Worm (Caenorhabditis elegans) whole organism, L1 larva: ENCODE measurements around the gene C39B5.14.

Experiments used
- C34B4.2 ChIP-seq: sonication (generic microtip); optimal IDR thresholded peaks from 2 replicates; lab custom pipeline; 2017; ENCODE audit warnings: mild to moderate bottlenecking, missing genetic modification characterization, missing compliant biosample characterization
- ama-1 ChIP-seq: fragments of 150-350 bp; optimal IDR thresholded peaks from 2 replicates; lab custom pipeline; 2014
- ceh-8 ChIP-seq: fragments of 200-800 bp; sonication (Bioruptor generic); optimal IDR thresholded peaks from 2 replicates; lab custom pipeline; 2018; ENCODE audit warnings: mild to moderate bottlenecking, missing genetic modification characterization, moderate library complexity, missing compliant biosample characterization
- ceh-82 ChIP-seq, 3 experiments: fragments of 150-350 bp in 1 of 3; sonication (generic microtip) in 2 of 3; optimal IDR thresholded peaks; 2 replicates each; lab custom pipeline; 2014 to 2017; ENCODE audit warnings: missing biosample characterization in 3 of 3, missing genetic modification characterization in 3 of 3
- ceh-88 ChIP-seq: fragments of 200-800 bp; sonication (Bioruptor generic); IDR thresholded peaks from 2 replicates; pipeline ENCODE4 v1.3.6; 2022; ENCODE audit warnings: missing genetic modification characterization, missing compliant biosample characterization
- ceh-90 ChIP-seq: sonication (generic microtip); optimal IDR thresholded peaks from 2 replicates; lab custom pipeline; 2016; ENCODE audit warnings: missing genetic modification characterization, missing compliant biosample characterization
- efl-1 ChIP-seq, 4 experiments: fragments of 150-350 bp; optimal IDR thresholded peaks in 3 of 4; peaks in 1 of 4; 1 replicate in 1 of 4; 2 replicates in 3 of 4; lab custom pipeline; 2014; ENCODE audit warnings: missing biosample characterization in 2 of 4, missing genetic modification characterization in 2 of 4, missing genetic modification reagents in 2 of 4
- efl-3 ChIP-seq: fragments of 200-800 bp; sonication (Bioruptor generic); optimal IDR thresholded peaks from 2 replicates; lab custom pipeline; 2018; ENCODE audit warnings: mild to moderate bottlenecking, missing genetic modification characterization, missing compliant biosample characterization
- egl-27 ChIP-seq, 2 experiments: fragments of 150-350 bp in 1 of 2; sonication (generic microtip); optimal IDR thresholded peaks; 3 replicates each; lab custom pipeline; 2017 to 2018; ENCODE audit warnings: missing biosample characterization in 2 of 2, missing genetic modification characterization in 2 of 2, missing genetic modification reagents in 2 of 2
- elt-3 ChIP-seq, 6 experiments: fragments of 150-350 bp in 1 of 6; sonication (generic microtip); optimal IDR thresholded peaks; 2 replicates each; lab custom pipeline; 2017 to 2018; ENCODE audit warnings: missing biosample characterization in 6 of 6, missing genetic modification characterization in 6 of 6, inconsistent platforms in 1 of 6
- fkh-10 ChIP-seq: sonication (generic microtip); optimal IDR thresholded peaks from 2 replicates; lab custom pipeline; 2017; ENCODE audit warnings: missing biosample characterization, missing genetic modification reagents, missing genetic modification characterization
- fos-1 ChIP-seq: fragments of 150-350 bp; optimal IDR thresholded peaks from 2 replicates; lab custom pipeline; 2014; ENCODE audit warnings: missing biosample characterization, missing genetic modification characterization
- isw-1 ChIP-seq: fragments of 200-800 bp; sonication (Bioruptor generic); IDR thresholded peaks from 2 replicates; pipeline ENCODE4 v1.3.6; 2022; ENCODE audit warnings: missing genetic modification characterization, missing compliant biosample characterization
- jun-1 ChIP-seq: fragments of 150-350 bp; optimal IDR thresholded peaks from 2 replicates; lab custom pipeline; 2014; ENCODE audit warnings: missing biosample characterization, missing genetic modification reagents, missing genetic modification characterization
- nhr-11 ChIP-seq: fragments of 150-350 bp; optimal IDR thresholded peaks from 2 replicates; lab custom pipeline; 2014; ENCODE audit warnings: missing biosample characterization, missing genetic modification characterization
- nhr-12 ChIP-seq: sonication (generic microtip); optimal IDR thresholded peaks from 2 replicates; lab custom pipeline; 2017; ENCODE audit warnings: missing biosample characterization, missing genetic modification characterization
- nhr-76 ChIP-seq: sonication (generic microtip); optimal IDR thresholded peaks from 2 replicates; lab custom pipeline; 2017; ENCODE audit warnings: missing biosample characterization, missing genetic modification characterization
- nhr-85 ChIP-seq: sonication (generic microtip); peaks from one replicate; lab custom pipeline; 2016; ENCODE audit warnings: missing genetic modification characterization, inconsistent platforms, missing compliant biosample characterization
- pax-3 ChIP-seq: fragments of 200-800 bp; sonication (Bioruptor generic); optimal IDR thresholded peaks from 2 replicates; lab custom pipeline; 2018; ENCODE audit warnings: mild to moderate bottlenecking, missing genetic modification characterization, moderate library complexity, missing compliant biosample characterization
- snpc-4 ChIP-seq: fragments of 150-350 bp; optimal IDR thresholded peaks from 2 replicates; lab custom pipeline; 2014; ENCODE audit warnings: missing biosample characterization, missing genetic modification characterization
- sup-37 ChIP-seq: fragments of 200-800 bp; sonication (Bioruptor generic); optimal IDR thresholded peaks from 2 replicates; lab custom pipeline; 2018; ENCODE audit warnings: mild to moderate bottlenecking, missing genetic modification characterization, missing compliant biosample characterization
- tlp-1 ChIP-seq: fragments of 150-350 bp; optimal IDR thresholded peaks from 2 replicates; lab custom pipeline; 2014; ENCODE audit warnings: missing biosample characterization, missing genetic modification characterization
- unc-130 ChIP-seq: fragments of 150-350 bp; optimal IDR thresholded peaks from 2 replicates; lab custom pipeline; 2017; ENCODE audit warnings: missing biosample characterization, missing genetic modification characterization, inconsistent platforms
- zag-1 ChIP-seq: fragments of 150-350 bp; optimal IDR thresholded peaks from 2 replicates; lab custom pipeline; 2014; ENCODE audit warnings: missing biosample characterization, missing genetic modification characterization
- zip-4 ChIP-seq: fragments of 200-800 bp; sonication (Bioruptor generic); optimal IDR thresholded peaks from 2 replicates; lab custom pipeline; 2018; ENCODE audit warnings: mild to moderate bottlenecking, missing genetic modification characterization, moderate library complexity, missing compliant biosample characterization
- ztf-11 ChIP-seq, 2 experiments: sonication (generic microtip); optimal IDR thresholded peaks; 2 replicates each; lab custom pipeline; 2016 to 2017; ENCODE audit warnings: missing genetic modification characterization in 2 of 2, missing biosample characterization in 1 of 2, missing compliant biosample characterization in 1 of 2

The C39B5.14 gene

DNA sequence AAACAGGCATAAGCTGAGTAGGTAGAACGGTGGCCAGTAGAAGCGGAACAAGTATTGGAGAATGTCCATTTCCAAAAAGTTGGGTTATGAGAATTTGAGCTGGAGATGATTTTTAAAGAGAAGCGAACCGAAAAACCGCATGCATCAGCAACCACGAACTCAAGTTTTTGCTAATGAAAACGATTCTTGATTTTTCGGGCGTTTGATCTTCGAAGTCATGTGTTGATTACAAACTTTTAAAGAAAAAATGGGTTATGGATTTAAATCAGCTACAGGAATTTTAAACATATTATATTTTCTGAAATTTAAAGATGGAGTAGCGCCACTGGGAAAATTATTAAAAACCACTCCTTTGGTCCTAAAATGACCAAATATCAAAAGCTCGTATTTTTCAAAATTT, 12.7 kb downstream of the C39B5.14 start, which contains the start of gene srd-65:
srd-65 (minus strand) TSS at position 101 of the 400 bp plus-strand sequence.
- TF ChIP-seq nhr-85 (tag; lab: Kevin White, UChicago) (peak; percentile 27), sup-37 (GFP tag; lab: Kevin White, UChicago) (no peak)

DNA sequence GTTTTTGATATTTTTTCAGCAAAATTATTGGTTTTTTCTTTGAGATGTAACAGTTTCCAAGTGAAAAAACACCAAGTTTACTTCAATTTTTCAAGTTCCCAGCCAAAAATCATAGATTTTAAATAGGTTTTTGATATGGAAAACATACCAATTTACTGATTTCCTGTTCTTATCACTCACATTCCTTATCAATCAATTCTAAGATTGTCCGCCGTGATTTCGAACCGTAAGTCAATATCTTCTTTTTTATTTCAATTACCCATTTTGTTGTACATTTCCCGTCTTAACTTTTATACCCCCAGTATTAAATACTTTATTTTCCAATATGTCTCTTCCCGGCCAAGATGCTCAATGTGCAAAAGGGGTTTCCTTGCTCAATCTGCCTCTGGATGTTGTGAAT, 13.3 kb downstream of the C39B5.14 start, which contains the start of gene fbxa-38:
fbxa-38 (plus strand) TSS at position 195 of the 400 bp plus-strand sequence.
- no peak for TF ChIP-seq ceh-82 (tag; optimal IDR thresholded peaks at IDR 0.05; lab: Kevin White, UChicago)
- no peak for TF ChIP-seq ztf-11 (tag; optimal IDR thresholded peaks at IDR 0.05; lab: Kevin White, UChicago)
- no peak for TF ChIP-seq zag-1 (tag; lab: Kevin White, UChicago)
- peak in 4 of 6 experiments; percentile 24 to 88 (median 84) for TF ChIP-seq elt-3 (tag; optimal IDR thresholded peaks at IDR 0.05; lab: Kevin White, UChicago)
- no peak for TF ChIP-seq jun-1 (tag; lab: Kevin White, UChicago)

DNA sequence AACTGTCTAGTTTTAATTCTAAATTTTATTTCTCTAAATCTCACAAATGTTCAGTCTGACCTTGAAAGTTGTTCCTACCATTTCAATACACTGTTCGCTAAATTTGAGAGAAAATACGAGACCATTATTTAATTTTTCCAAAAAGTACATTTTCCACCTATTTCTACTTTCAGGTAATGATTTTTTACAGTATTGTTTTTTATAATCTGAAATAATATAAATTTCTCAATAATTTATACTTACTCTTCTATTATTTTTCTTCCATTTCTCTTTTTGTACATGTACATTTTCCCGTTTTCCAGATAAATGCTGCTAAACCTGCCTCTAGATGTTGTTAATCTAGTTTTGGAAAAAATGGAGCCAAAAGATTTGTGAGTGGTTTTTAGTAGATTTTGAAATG, 16.2 kb downstream of the C39B5.14 start, which contains the start of gene fbxa-62:
fbxa-62 (plus strand) TSS at position 301 of the 400 bp plus-strand sequence.
- TF ChIP-seq efl-3 (GFP tag; lab: Kevin White, UChicago) (no peak), tlp-1 (tag; lab: Kevin White, UChicago) (no peak), jun-1 (tag; lab: Kevin White, UChicago) (no peak), nhr-76 (no peak), egl-27 (tag; optimal IDR thresholded peaks at IDR 0.05; lab: Kevin White, UChicago) (no peak), nhr-12 (tag; lab: Kevin White, UChicago) (no peak)

DNA sequence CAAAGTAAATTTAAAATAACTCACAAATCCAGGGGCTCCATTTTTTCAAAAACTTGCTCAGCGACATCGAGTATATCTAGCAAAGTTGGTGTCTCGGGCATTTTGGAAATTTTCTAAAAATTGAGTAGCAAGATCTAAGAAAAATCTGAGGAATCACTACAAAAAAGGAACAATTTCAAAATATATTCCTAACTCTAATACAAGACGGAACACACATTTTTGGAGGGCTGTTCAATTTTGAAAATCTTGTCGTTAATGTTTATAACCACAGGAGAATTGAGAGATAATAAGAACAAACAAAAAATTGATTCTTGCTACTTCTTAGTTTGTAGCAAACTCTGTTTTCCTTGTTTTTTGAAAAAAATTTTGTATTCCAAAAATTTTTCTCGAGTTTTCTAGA, 21.1 kb downstream of the C39B5.14 start, which contains the start of gene fbxa-47:
fbxa-47 (minus strand) TSS at position 101 of the 400 bp plus-strand sequence.
- TF ChIP-seq pax-3 (no peak), ceh-88 (GFP tag; lab: Robert Waterston, UW) (no peak), C34B4.2 (tag; lab: Kevin White, UChicago) (no peak), ceh-8 (GFP tag; lab: Kevin White, UChicago) (no peak)

DNA sequence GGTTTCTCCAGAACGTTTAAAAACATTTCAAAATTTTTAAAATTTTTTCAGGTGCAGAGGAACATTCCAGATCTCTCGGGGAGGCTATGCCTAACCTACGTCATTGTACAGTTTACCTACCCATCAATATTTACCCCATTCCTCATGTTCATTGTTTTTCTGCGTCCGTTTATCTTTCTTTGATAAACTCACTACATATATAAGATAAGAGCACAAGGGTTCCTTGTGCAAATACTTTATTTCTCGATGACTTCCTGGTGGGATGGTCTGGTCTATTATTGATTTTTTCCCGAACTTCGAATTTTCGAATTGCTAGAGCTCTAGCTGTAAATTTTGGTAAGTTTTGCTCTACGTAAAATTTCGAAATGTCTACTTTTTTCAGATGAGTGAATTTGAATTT, 22.2 kb downstream of the C39B5.14 start:
- TF ChIP-seq nhr-12 (tag; lab: Kevin White, UChicago) (no peak), ceh-90 (no peak), efl-1 (optimal IDR thresholded peaks at IDR 0.05; lab: Kevin White, UChicago) (no peak), efl-1 (GFP tag; optimal IDR thresholded peaks at IDR 0.05 in 1 of 2; lab: Kevin White, UChicago) (peak in 1 of 2 experiments; percentile 75)

DNA sequence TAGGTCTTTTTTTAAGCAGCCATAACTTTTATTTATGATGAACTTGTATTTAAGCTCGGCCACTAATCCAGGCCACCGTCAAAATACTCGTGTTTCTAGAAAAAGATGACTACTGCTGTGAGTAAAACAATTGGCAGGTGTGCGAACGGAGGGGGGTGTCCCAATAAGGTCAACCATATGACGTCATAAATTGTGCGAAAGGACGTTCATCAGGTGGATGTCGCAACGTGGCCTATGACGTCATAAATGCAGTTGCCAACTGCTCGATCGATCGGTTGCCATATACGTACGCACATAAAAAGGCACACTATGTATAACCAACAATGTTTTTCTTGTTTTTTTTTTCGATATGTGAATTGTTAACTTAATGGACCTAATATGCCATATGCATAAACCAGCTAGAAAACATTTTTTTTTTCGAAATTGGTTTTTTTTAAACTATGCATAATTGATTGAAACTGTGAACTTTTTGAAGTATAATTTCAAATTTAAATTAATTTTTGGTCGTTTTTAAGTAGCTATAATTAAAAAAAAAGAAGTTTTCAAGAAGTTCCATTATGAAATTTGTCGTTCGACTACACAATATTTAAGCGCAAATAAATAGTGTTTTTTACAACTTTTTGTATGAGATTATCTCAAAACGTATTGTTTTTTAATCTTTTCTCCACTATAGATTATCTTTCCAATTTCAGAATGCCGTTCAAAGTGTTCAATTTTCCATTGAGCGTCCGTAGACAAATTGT, 23.1 kb downstream of the C39B5.14 start, which contains the start of gene C39B5.2:
C39B5.2 (plus strand) TSS at position 693 of the 743 bp plus-strand sequence.
- no peak for TF ChIP-seq snpc-4 (tag; lab: Kevin White, UChicago)
- TF ChIP-seq nhr-85 (tag; lab: Kevin White, UChicago): peak; percentile 53
- TF ChIP-seq fkh-10 (GFP tag; lab: Kevin White, UChicago): no peak
- no peak for TF ChIP-seq sup-37 (GFP tag; lab: Kevin White, UChicago)
- no peak for TF ChIP-seq unc-130 (tag; lab: Kevin White, UChicago)
- no peak for TF ChIP-seq zip-4 (GFP tag; lab: Kevin White, UChicago)
- no peak for TF ChIP-seq ceh-82 (tag; optimal IDR thresholded peaks at IDR 0.05; lab: Kevin White, UChicago)
- TF ChIP-seq efl-1 (optimal IDR thresholded peaks at IDR 0.05; lab: Kevin White, UChicago): no peak
- TF ChIP-seq efl-1 (GFP tag; optimal IDR thresholded peaks at IDR 0.05 in 1 of 2; lab: Kevin White, UChicago): peak in 1 of 2 experiments; percentile 32
- no peak for TF ChIP-seq egl-27 (tag; optimal IDR thresholded peaks at IDR 0.05; lab: Kevin White, UChicago)
- TF ChIP-seq ama-1: no peak
- TF ChIP-seq isw-1 (GFP tag; lab: Robert Waterston, UW): no peak
- no peak for TF ChIP-seq nhr-11
- TF ChIP-seq fos-1 (tag; lab: Kevin White, UChicago): no peak
